Fruit fly (Drosophila melanogaster) S2 (cell line): ENCODE measurements around the gene Tmx3.

Experiments used
- CG8478 ChIP-seq: fragments of >200 bp; optimal IDR thresholded peaks from 2 replicates; lab custom pipeline; 2018
- CTCF ChIP-seq, 2 experiments: fragments of >200 bp; optimal IDR thresholded peaks; 2 replicates each; lab custom pipeline; 2018

DNA sequence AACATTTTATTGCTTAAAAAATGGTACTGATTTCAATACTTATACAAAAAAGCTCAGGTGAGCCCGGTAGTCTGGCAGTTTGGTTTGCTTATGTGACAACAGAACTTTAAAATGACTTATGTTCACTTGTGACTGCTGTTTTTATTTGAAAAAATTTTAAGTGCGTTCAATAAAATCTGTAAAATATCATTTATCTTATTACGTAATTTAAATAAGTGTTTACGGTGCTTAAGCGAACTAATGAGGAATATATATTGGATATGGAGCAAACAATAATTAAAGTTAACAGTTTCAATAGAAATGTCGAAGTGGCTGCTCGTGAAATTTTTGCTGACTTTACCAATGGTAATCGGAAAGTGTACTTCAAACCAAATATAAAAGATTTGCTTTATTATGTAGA lies 27.9 kb upstream of the Tmx3 start, which contains the start of gene dls:
- TF ChIP-seq CTCF (optimal IDR thresholded peaks at IDR 0.05; lab: Kevin White, UChicago), result no peak
- TF ChIP-seq CG8478 (lab: Kevin White, UChicago), result no peak
